8 worm cellular contexts compared by ENCODE assay signal in genomic region chrII:1437449-1438335, ce11.
A peak's percentile ranks its signal among the peaks of the same experiment; 100 is the strongest.
TF ChIP-seq lines count a peak whose summit lies in the region.

TSS of gene nol-6 (minus strand) at chrII:1437499.

TF ChIP-seq in whole organism, L1 larva, 84 proteins besides CTCF, POLR2A, EP300 and RAD21 (continues in another document):
- peak; percentile 26 for TF ChIP-seq lin-15B (tag; optimal IDR thresholded peaks at IDR 0.05; lab: Kevin White, UChicago)
- TF ChIP-seq snu-23 (GFP tag; optimal IDR thresholded peaks at IDR 0.05; lab: Kevin White, UChicago), result peak; percentile 53
- TF ChIP-seq egl-27 (tag; optimal IDR thresholded peaks at IDR 0.05; lab: Kevin White, UChicago), result no peak
- peak in 1 of 2 experiments; percentile 10 for TF ChIP-seq mdl-1 (tag; optimal IDR thresholded peaks at IDR 0.05; lab: Kevin White, UChicago)
- TF ChIP-seq lin-13 (GFP tag; optimal IDR thresholded peaks at IDR 0.05; lab: Kevin White, UChicago), result no peak
- peak; percentile 19 for TF ChIP-seq unc-130 (tag; optimal IDR thresholded peaks at IDR 0.05; lab: Kevin White, UChicago)
- no peak for TF ChIP-seq zip-4 (GFP tag; optimal IDR thresholded peaks at IDR 0.05; lab: Kevin White, UChicago)
- no peak for TF ChIP-seq C16A3.4 (tag; optimal IDR thresholded peaks at IDR 0.05; lab: Kevin White, UChicago)
- no peak for TF ChIP-seq ama-1 (optimal IDR thresholded peaks at IDR 0.05; lab: Kevin White, UChicago)
- peak; percentile 9 for TF ChIP-seq nhr-77 (tag; optimal IDR thresholded peaks at IDR 0.05; lab: Kevin White, UChicago)
- peak; percentile 56 for TF ChIP-seq nhr-85 (tag; lab: Kevin White, UChicago)
- TF ChIP-seq skn-1 (tag; optimal IDR thresholded peaks at IDR 0.05; lab: Kevin White, UChicago), result peak; percentile 62

TF ChIP-seq in whole organism, L2 larva, 48 proteins besides CTCF, POLR2A, EP300 and RAD21 (continues in another document):
- TF ChIP-seq egl-27 (tag; optimal IDR thresholded peaks at IDR 0.05; lab: Kevin White, UChicago) (no peak), ztf-4 (tag; optimal IDR thresholded peaks at IDR 0.05; lab: Kevin White, UChicago) (no peak), Y55F3AM.14 (GFP tag; optimal IDR thresholded peaks at IDR 0.05; lab: Kevin White, UChicago) (no peak), unc-62 (GFP tag; optimal IDR thresholded peaks at IDR 0.05; lab: Kevin White, UChicago) (no peak), ztf-1 (GFP tag; conservative IDR thresholded peaks at IDR 0.05; lab: Robert Waterston, UW) (no peak), unc-39 (tag; optimal IDR thresholded peaks at IDR 0.05; lab: Kevin White, UChicago) (no peak), nhr-23 (tag; optimal IDR thresholded peaks at IDR 0.05; lab: Kevin White, UChicago) (no peak), ztf-11 (tag; optimal IDR thresholded peaks at IDR 0.05; lab: Kevin White, UChicago) (no peak), lin-11 (tag; optimal IDR thresholded peaks at IDR 0.05; lab: Kevin White, UChicago) (no peak), mbf-1 (tag; optimal IDR thresholded peaks at IDR 0.05; lab: Kevin White, UChicago) (no peak), nhr-21 (tag; optimal IDR thresholded peaks at IDR 0.05; lab: Kevin White, UChicago) (no peak), alr-1 (tag; optimal IDR thresholded peaks at IDR 0.05; lab: Kevin White, UChicago) (no peak)

TF ChIP-seq in whole organism, L3 larva, 47 proteins besides CTCF, POLR2A, EP300 and RAD21:
- TF ChIP-seq fkh-2 (tag; optimal IDR thresholded peaks at IDR 0.05; lab: Kevin White, UChicago), result no peak
- TF ChIP-seq pha-4 (tag; optimal IDR thresholded peaks at IDR 0.05; lab: Kevin White, UChicago), result peak; percentile 61
- peak; percentile 46 for TF ChIP-seq lin-15B (tag; optimal IDR thresholded peaks at IDR 0.05; lab: Kevin White, UChicago)
- TF ChIP-seq R02D3.7 (tag; optimal IDR thresholded peaks at IDR 0.05; lab: Kevin White, UChicago), result peak; percentile 93
- peak; percentile 5 for TF ChIP-seq nhr-23 (tag; optimal IDR thresholded peaks at IDR 0.05; lab: Kevin White, UChicago)
- TF ChIP-seq nfya-1 (tag; optimal IDR thresholded peaks at IDR 0.05; lab: Kevin White, UChicago; ENCODE audit: insufficient read depth), result peak; percentile 56

TF ChIP-seq in whole organism, L4 larva, 104 proteins besides CTCF, POLR2A, EP300 and RAD21:
- TF ChIP-seq nhr-28 (tag; optimal IDR thresholded peaks at IDR 0.05; lab: Kevin White, UChicago) (peak; percentile 38), T20F7.1 (GFP tag; optimal IDR thresholded peaks at IDR 0.05; lab: Kevin White, UChicago) (peak; percentile 95), Y48G9A.11 (GFP tag; IDR thresholded peaks at IDR 0.05; lab: Robert Waterston, UW) (peak; percentile 95), R02D3.7 (tag; optimal IDR thresholded peaks at IDR 0.05; lab: Kevin White, UChicago) (peak; percentile 75), lin-15B (tag; optimal IDR thresholded peaks at IDR 0.05; lab: Kevin White, UChicago) (no peak), dpl-1 (GFP tag; optimal IDR thresholded peaks at IDR 0.05; lab: Kevin White, UChicago) (peak; percentile 82), T26A8.4 (GFP tag; IDR thresholded peaks at IDR 0.05; lab: Robert Waterston, UW) (no peak), skn-1 (tag; optimal IDR thresholded peaks at IDR 0.05; lab: Kevin White, UChicago) (no peak)

TF ChIP-seq in whole organism, late embryonic, 69 proteins besides CTCF, POLR2A, EP300 and RAD21:
- TF ChIP-seq tbx-2 (tag; optimal IDR thresholded peaks at IDR 0.05; lab: Kevin White, UChicago), result peak; percentile 9
- TF ChIP-seq hlh-30 (tag; optimal IDR thresholded peaks at IDR 0.05; lab: Kevin White, UChicago; ENCODE audit: insufficient read depth), result no peak
- TF ChIP-seq npax-4 (tag; optimal IDR thresholded peaks at IDR 0.05; lab: Kevin White, UChicago), result no peak
- TF ChIP-seq pax-1 (tag; optimal IDR thresholded peaks at IDR 0.05; lab: Kevin White, UChicago), result no peak
- TF ChIP-seq ttx-3 (tag; optimal IDR thresholded peaks at IDR 0.05; lab: Kevin White, UChicago), result no peak
- no peak for TF ChIP-seq ceh-45 (GFP tag; IDR thresholded peaks at IDR 0.05; lab: Robert Waterston, UW)
- no peak for TF ChIP-seq hlh-15 (tag; optimal IDR thresholded peaks at IDR 0.05; lab: Kevin White, UChicago)
- TF ChIP-seq ahr-1 (tag; optimal IDR thresholded peaks at IDR 0.05; lab: Kevin White, UChicago), result no peak
- TF ChIP-seq fax-1 (tag; optimal IDR thresholded peaks at IDR 0.05; lab: Kevin White, UChicago), result no peak
- no peak for TF ChIP-seq fkh-6 (tag; optimal IDR thresholded peaks at IDR 0.05; lab: Kevin White, UChicago)
- no peak for TF ChIP-seq ztf-16 (tag; optimal IDR thresholded peaks at IDR 0.05; lab: Kevin White, UChicago)
- peak; percentile 14 for TF ChIP-seq nfya-1 (tag; optimal IDR thresholded peaks at IDR 0.05; lab: Kevin White, UChicago)

TF ChIP-seq in whole organism, midembryonic, 9 proteins besides CTCF, POLR2A, EP300 and RAD21:
- TF ChIP-seq cog-1 (tag; optimal IDR thresholded peaks at IDR 0.05; lab: Kevin White, UChicago) (no peak), flt-1 (GFP tag; IDR thresholded peaks at IDR 0.05; lab: Robert Waterston, UW) (peak; percentile 36; the same call in 1 of the 2 replicates), med-1 (GFP tag; optimal IDR thresholded peaks at IDR 0.05; lab: Kevin White, UChicago; ENCODE audit: insufficient read depth) (no peak), ref-1 (GFP tag; conservative IDR thresholded peaks at IDR 0.05; lab: Robert Waterston, UW) (no peak), T22C8.4 (GFP tag; IDR thresholded peaks at IDR 0.05; lab: Robert Waterston, UW) (no peak)

TF ChIP-seq in whole organism, mixed stage, embryonic, 35 proteins besides CTCF, POLR2A, EP300 and RAD21:
- peak; percentile 9 for TF ChIP-seq mep-1 (tag; optimal IDR thresholded peaks at IDR 0.05; lab: Kevin White, UChicago)
- TF ChIP-seq ces-1 (GFP tag; optimal IDR thresholded peaks at IDR 0.05; lab: Kevin White, UChicago), result peak; percentile 40
- TF ChIP-seq lsy-2 (tag; optimal IDR thresholded peaks at IDR 0.05; lab: Kevin White, UChicago), result peak; percentile 8
- no peak for TF ChIP-seq zip-8 (tag; optimal IDR thresholded peaks at IDR 0.05; lab: Kevin White, UChicago)

TF ChIP-seq in whole organism, young adult, 124 proteins besides CTCF, POLR2A, EP300 and RAD21 (continues in another document):
- TF ChIP-seq madf-8 (GFP tag; conservative IDR thresholded peaks at IDR 0.05; lab: Robert Waterston, UW) (peak; percentile 70), lin-35 (GFP tag; optimal IDR thresholded peaks at IDR 0.05; lab: Kevin White, UChicago) (no peak), madf-6 (GFP tag; IDR thresholded peaks at IDR 0.05; lab: Robert Waterston, UW) (peak; percentile 86), snpc-4 (GFP tag; optimal IDR thresholded peaks at IDR 0.05; lab: Kevin White, UChicago) (no peak), snpc-4 (tag; optimal IDR thresholded peaks at IDR 0.05; lab: Kevin White, UChicago) (no peak), dpff-1 (tag; optimal IDR thresholded peaks at IDR 0.05; lab: Kevin White, UChicago) (no peak), xnd-1 (tag; optimal IDR thresholded peaks at IDR 0.05; lab: Kevin White, UChicago) (peak; percentile 37), ceh-27 (GFP tag; optimal IDR thresholded peaks at IDR 0.05; lab: Kevin White, UChicago) (no peak), Y67H2A.10 (GFP tag; conservative IDR thresholded peaks at IDR 0.05; lab: Robert Waterston, UW) (no peak), rpc-1 (optimal IDR thresholded peaks at IDR 0.05; lab: Kevin White, UChicago) (no peak), rpc-1 (tag; optimal IDR thresholded peaks at IDR 0.05; lab: Kevin White, UChicago) (no peak), pbrm-1 (GFP tag; IDR thresholded peaks at IDR 0.05; lab: Robert Waterston, UW) (no peak), F57C9.4 (tag; optimal IDR thresholded peaks at IDR 0.05; lab: Kevin White, UChicago) (no peak), dpl-1 (GFP tag; optimal IDR thresholded peaks at IDR 0.05; lab: Kevin White, UChicago) (peak; percentile 75), ceh-91 (GFP tag; IDR thresholded peaks at IDR 0.05; lab: Robert Waterston, UW) (peak; percentile 42; the same call in 1 of the 2 replicates), lin-54 (GFP tag; optimal IDR thresholded peaks at IDR 0.05; lab: Kevin White, UChicago) (peak; percentile 30), lir-1 (GFP tag; conservative IDR thresholded peaks at IDR 0.05; lab: Robert Waterston, UW) (no peak), lsl-1 (GFP tag; optimal IDR thresholded peaks at IDR 0.05; lab: Kevin White, UChicago) (peak; percentile 76), ztf-22 (GFP tag; optimal IDR thresholded peaks at IDR 0.05; lab: Kevin White, UChicago) (no peak), hmg-1.2 (GFP tag; IDR thresholded peaks at IDR 0.05; lab: Robert Waterston, UW) (peak; percentile 6; the same call in 1 of the 2 replicates), hrde-1 (tag; optimal IDR thresholded peaks at IDR 0.05; lab: Kevin White, UChicago; ENCODE audit: borderline replicate concordance) (no peak), efl-1 (GFP tag; optimal IDR thresholded peaks at IDR 0.05; lab: Kevin White, UChicago) (peak; percentile 87), snpc-3.4 (tag; optimal IDR thresholded peaks at IDR 0.05; lab: Kevin White, UChicago) (peak; percentile 35), ccch-3 (GFP tag; optimal IDR thresholded peaks at IDR 0.05; lab: Kevin White, UChicago) (no peak), pha-4 (tag; optimal IDR thresholded peaks at IDR 0.05; lab: Kevin White, UChicago) (no peak), mel-28 (tag; optimal IDR thresholded peaks at IDR 0.05; lab: Kevin White, UChicago; ENCODE audit: borderline replicate concordance) (no peak), egrh-3 (GFP tag; IDR thresholded peaks at IDR 0.05; lab: Robert Waterston, UW) (no peak), F22D6.2 (tag; optimal IDR thresholded peaks at IDR 0.05; lab: Kevin White, UChicago) (no peak), bed-2 (GFP tag; IDR thresholded peaks at IDR 0.05; lab: Robert Waterston, UW) (no peak), attf-3 (GFP tag; conservative IDR thresholded peaks at IDR 0.05; lab: Robert Waterston, UW) (peak; percentile 92), Y95B8A.8 (GFP tag; IDR thresholded peaks at IDR 0.05; lab: Robert Waterston, UW) (no peak), F37B4.10 (GFP tag; IDR thresholded peaks at IDR 0.05; lab: Robert Waterston, UW) (no peak), let-526 (GFP tag; IDR thresholded peaks at IDR 0.05; lab: Robert Waterston, UW) (no peak), rec-8 (tag; optimal IDR thresholded peaks at IDR 0.05; lab: Kevin White, UChicago) (no peak), gei-17 (GFP tag; optimal IDR thresholded peaks at IDR 0.05; lab: Kevin White, UChicago) (no peak), F33H1.4 (GFP tag; IDR thresholded peaks at IDR 0.05; lab: Robert Waterston, UW) (peak; percentile 20; the same call in 1 of the 2 replicates), T07F8.4 (tag; optimal IDR thresholded peaks at IDR 0.05; lab: Kevin White, UChicago) (no peak), attf-5 (GFP tag; optimal IDR thresholded peaks at IDR 0.05; lab: Kevin White, UChicago) (no peak), let-607 (tag; optimal IDR thresholded peaks at IDR 0.05; lab: Kevin White, UChicago) (no peak), hlh-26 (GFP tag; conservative IDR thresholded peaks at IDR 0.05; lab: Robert Waterston, UW) (no peak), D2030.7 (GFP tag; IDR thresholded peaks at IDR 0.05; lab: Robert Waterston, UW) (peak; percentile 74)
